Worm (Caenorhabditis elegans) whole organism, L4/young adult: ENCODE measurements around the gene eyg-1.
"Not testable (repeated sequence)": the region's sequence is repeated elsewhere in the genome, so short reads cannot be mapped to it uniquely, and the experiment has no call there.

ENCODE experiments used
- W03F9.2 ChIP-seq: fragments of 150-350 bp; optimal IDR thresholded peaks from 2 replicates; lab custom pipeline; 2014; ENCODE audit warnings: missing biosample characterization, missing genetic modification characterization
- dao-5 ChIP-seq: sonication (generic microtip); optimal IDR thresholded peaks from 2 replicates; lab custom pipeline; 2016; ENCODE audit warnings: missing genotype, missing genetic modification characterization, moderate library complexity, missing compliant biosample characterization
- him-1 ChIP-seq: sonication (generic microtip); optimal IDR thresholded peaks from 2 replicates; lab custom pipeline; 2016; ENCODE audit warnings: missing genotype, missing genetic modification reagents, missing genetic modification characterization, missing compliant biosample characterization

ce11 chrII:9866378-9866777, 38.6 kb upstream of the eyg-1 start, which contains the start of gene chil-1:
- TF ChIP-seq dao-5 (tag; lab: Kevin White, UChicago); him-1 (tag; lab: Kevin White, UChicago); W03F9.2: not testable (repeated sequence)
